Worm (Caenorhabditis elegans) whole organism, late embryonic: Measurements from ENCODE around the gene C45B2.2.

Experiments used
- K02D7.2 ChIP-seq: sonication (generic microtip); optimal IDR thresholded peaks from 2 replicates; lab custom pipeline; 2017; ENCODE audit warnings: mild to moderate bottlenecking, missing genetic modification characterization, missing compliant biosample characterization
- ceh-22 ChIP-seq: sonication (generic microtip); optimal IDR thresholded peaks from 2 replicates; lab custom pipeline; 2017; ENCODE audit warnings: missing biosample characterization, missing genetic modification characterization
- ceh-9 ChIP-seq: sonication (generic microtip); optimal IDR thresholded peaks from 2 replicates; lab custom pipeline; 2016; ENCODE audit warnings: mild to moderate bottlenecking, missing genetic modification characterization, inconsistent platforms, missing compliant biosample characterization
- rnt-1 ChIP-seq: sonication (generic microtip); optimal IDR thresholded peaks from 2 replicates; lab custom pipeline; 2016; ENCODE audit warnings: missing genetic modification characterization, missing compliant biosample characterization
- unc-86 ChIP-seq: sonication (generic microtip); optimal IDR thresholded peaks from 2 replicates; lab custom pipeline; 2016; ENCODE audit warnings: missing genetic modification characterization, missing compliant biosample characterization

ce11 chrX:6084439-6084838 is at the start of gene C45B2.2:
- TF ChIP-seq rnt-1 (no peak), ceh-22 (no peak), ceh-9 (tag; lab: Kevin White, UChicago) (no peak), unc-86 (tag; lab: Kevin White, UChicago) (no peak), K02D7.2 (no peak)
